Worm (Caenorhabditis elegans): Measurements from ENCODE around the gene cal-4.

DNA sequence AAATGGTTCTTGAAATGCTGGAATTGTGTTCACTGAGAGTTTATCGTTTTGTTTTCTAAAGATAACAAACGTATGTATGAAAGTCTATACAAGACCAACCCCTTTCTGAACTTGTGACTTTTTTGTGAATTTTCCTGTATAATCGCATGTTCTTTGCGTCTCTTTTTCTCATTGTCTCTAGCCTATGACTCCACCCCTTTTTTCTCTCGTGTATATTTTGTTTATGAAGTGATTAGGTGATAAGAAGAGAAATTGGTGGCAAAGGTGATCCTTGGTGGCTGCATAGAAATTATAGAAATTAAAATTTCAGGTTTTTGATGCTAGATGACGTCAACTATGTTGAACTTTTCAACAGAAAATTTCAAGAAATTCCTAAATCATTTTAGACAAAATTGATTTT lies 23.8 kb downstream of the cal-4 start, which contains the start of gene T07G12.5:
- TF ChIP-seq nhr-25 (tag; optimal IDR thresholded peaks at IDR 0.05) = no peak
- TF ChIP-seq R02D3.7 (tag; optimal IDR thresholded peaks at IDR 0.05) = no peak
- no peak for TF ChIP-seq jun-1 (tag; optimal IDR thresholded peaks at IDR 0.05)
- TF ChIP-seq pqm-1 (tag; optimal IDR thresholded peaks at IDR 0.05) = no peak
- TF ChIP-seq elt-1 (tag; optimal IDR thresholded peaks at IDR 0.05) = no peak
- TF ChIP-seq unc-62 (GFP tag; optimal IDR thresholded peaks at IDR 0.05) = no peak
- no peak for TF ChIP-seq elt-3 (tag; optimal IDR thresholded peaks at IDR 0.05)

Data from whole organism, L3 larva.